Worm (Caenorhabditis elegans) whole organism, young adult: ENCODE data around the gene ZK1127.4.

Experiments
- B0035.1 ChIP-seq: sonication (generic microtip); optimal IDR thresholded peaks from 2 replicates; lab custom pipeline; 2016; ENCODE audit warnings: missing genetic modification characterization, mild to moderate bottlenecking, missing compliant biosample characterization, missing genotype, missing genetic modification reagents
- B0261.1 ChIP-seq: sonication (generic microtip); optimal IDR thresholded peaks from 2 replicates; lab custom pipeline; 2016; ENCODE audit warnings: mild to moderate bottlenecking, missing genetic modification characterization, moderate library complexity, missing compliant biosample characterization
- C06A6.2 ChIP-seq: fragments of 200-800 bp; sonication (Bioruptor generic); conservative IDR thresholded peaks from 2 replicates; pipeline ENCODE4 v1.3.6; 2022; ENCODE audit warnings: missing genetic modification characterization, missing compliant biosample characterization
- D2030.7 ChIP-seq: fragments of 200-800 bp; sonication (Bioruptor generic); IDR thresholded peaks from 2 replicates; pipeline ENCODE4 v1.3.6; 2022; ENCODE audit warnings: missing genetic modification reagents, missing genetic modification characterization, missing compliant biosample characterization
- F33H1.4 ChIP-seq: fragments of 200-800 bp; sonication (Bioruptor generic); IDR thresholded peaks from 2 replicates; pipeline ENCODE4 v1.3.6; 2022; ENCODE audit warnings: missing genetic modification reagents, missing genetic modification characterization, missing compliant biosample characterization
- K12H6.12 ChIP-seq: fragments of 200-800 bp; sonication (Bioruptor generic); optimal IDR thresholded peaks from 2 replicates; lab custom pipeline; 2018; ENCODE audit warnings: mild to moderate bottlenecking, missing genetic modification characterization, missing compliant biosample characterization
- Y53G8AR.9 ChIP-seq: fragments of 200-800 bp; sonication (Bioruptor generic); conservative IDR thresholded peaks from 2 replicates; pipeline ENCODE4 v1.3.6; 2022; ENCODE audit warnings: missing genetic modification reagents, missing genetic modification characterization, missing compliant biosample characterization
- Y56A3A.18 ChIP-seq: fragments of 200-800 bp; sonication (Bioruptor generic); IDR thresholded peaks from 2 replicates; pipeline ENCODE4 v1.3.6; 2022; ENCODE audit warnings: missing genetic modification reagents, missing genetic modification characterization, missing compliant biosample characterization
- ama-1 ChIP-seq, 3 experiments: fragments of 150-350 bp in 1 of 3; sonication (generic microtip) in 2 of 3; optimal IDR thresholded peaks; 2 replicates each; lab custom pipeline; 2014 to 2018; ENCODE audit warnings: missing biosample characterization in 2 of 3, missing genetic modification characterization in 2 of 3, missing genetic modification reagents in 2 of 3
- attf-3 ChIP-seq: fragments of 200-800 bp; sonication (Bioruptor generic); conservative IDR thresholded peaks from 2 replicates; pipeline ENCODE4 v1.3.6; 2022; ENCODE audit warnings: missing genetic modification reagents, missing genetic modification characterization, missing compliant biosample characterization
- attf-5 ChIP-seq: fragments of 200-800 bp; sonication (Bioruptor generic); optimal IDR thresholded peaks from 2 replicates; lab custom pipeline; 2018; ENCODE audit warnings: mild to moderate bottlenecking, missing genetic modification characterization, missing compliant biosample characterization
- attf-6 ChIP-seq: fragments of 200-800 bp; sonication (Bioruptor generic); IDR thresholded peaks from 2 replicates; pipeline ENCODE4 v1.3.6; 2022; ENCODE audit warnings: missing genetic modification reagents, missing genetic modification characterization, missing compliant biosample characterization
- bed-2 ChIP-seq: fragments of 200-800 bp; sonication (Bioruptor generic); IDR thresholded peaks from 2 replicates; pipeline ENCODE4 v1.3.6; 2022; ENCODE audit warnings: missing genetic modification reagents, missing genetic modification characterization, missing compliant biosample characterization
- cebp-1 ChIP-seq, 2 experiments: fragments of 200-800 bp in 1 of 2; sonication (Bioruptor generic) in 1 of 2; sonication (generic microtip) in 1 of 2; IDR thresholded peaks in 1 of 2; optimal IDR thresholded peaks in 1 of 2; 2 replicates each; pipeline versions ENCODE4 v1.3.6 to Lab custom; 2017 to 2022; ENCODE audit warnings: missing compliant biosample characterization in 2 of 2, missing genetic modification characterization in 2 of 2, mild to moderate bottlenecking in 1 of 2, missing genetic modification reagents in 1 of 2, moderate library complexity in 1 of 2
- ceh-58 ChIP-seq: fragments of 200-800 bp; sonication (Bioruptor generic); IDR thresholded peaks from 2 replicates; pipeline ENCODE4 v1.3.6; 2022; ENCODE audit warnings: missing genetic modification characterization, missing compliant biosample characterization
- ceh-91 ChIP-seq: fragments of 200-800 bp; sonication (Bioruptor generic); IDR thresholded peaks from 2 replicates; pipeline ENCODE4 v1.3.6; 2022; ENCODE audit warnings: missing genetic modification reagents, missing genetic modification characterization, missing compliant biosample characterization
- dox-1 ChIP-seq: fragments of 200-800 bp; sonication (Bioruptor generic); IDR thresholded peaks from 2 replicates; pipeline ENCODE4 v1.3.6; 2022; ENCODE audit warnings: missing genetic modification reagents, missing genetic modification characterization, missing compliant biosample characterization
- efl-1 ChIP-seq: fragments of 150-350 bp; optimal IDR thresholded peaks from 2 replicates; lab custom pipeline; 2014; ENCODE audit warnings: missing biosample characterization, missing genetic modification reagents, missing genetic modification characterization
- egl-44 ChIP-seq: fragments of 200-800 bp; sonication (Bioruptor generic); IDR thresholded peaks from 2 replicates; pipeline ENCODE4 v1.3.6; 2022; ENCODE audit warnings: missing genetic modification reagents, missing genetic modification characterization, missing compliant biosample characterization
- him-1 ChIP-seq: sonication (generic microtip); optimal IDR thresholded peaks from 2 replicates; lab custom pipeline; 2016; ENCODE audit warnings: missing genotype, missing genetic modification reagents, missing genetic modification characterization, missing compliant biosample characterization
- hmg-1.2 ChIP-seq: fragments of 200-800 bp; sonication (Bioruptor generic); IDR thresholded peaks from 2 replicates; pipeline ENCODE4 v1.3.6; 2022; ENCODE audit warnings: missing genetic modification reagents, missing genetic modification characterization, missing compliant biosample characterization
- hrde-1 ChIP-seq: sonication (generic microtip); optimal IDR thresholded peaks from 2 replicates; lab custom pipeline; 2016; ENCODE audit warnings: missing genetic modification characterization, mild to moderate bottlenecking, missing compliant biosample characterization, moderate library complexity, missing genotype, missing genetic modification reagents, borderline replicate concordance
- lag-1 ChIP-seq: fragments of 200-800 bp; sonication (Bioruptor generic); IDR thresholded peaks from 2 replicates; pipeline ENCODE4 v1.3.6; 2022; ENCODE audit warnings: missing genetic modification reagents, missing genetic modification characterization, missing compliant biosample characterization
- lin-35 ChIP-seq, 3 experiments: fragments of 150-350 bp in 2 of 3; sonication (generic microtip) in 1 of 3; optimal IDR thresholded peaks; 2 replicates each; lab custom pipeline; 2014 to 2018; ENCODE audit warnings: missing biosample characterization in 3 of 3, missing genetic modification characterization in 3 of 3, missing genetic modification reagents in 3 of 3
- lsl-1 ChIP-seq: fragments of 200-800 bp; sonication (Bioruptor generic); optimal IDR thresholded peaks from 2 replicates; lab custom pipeline; 2018; ENCODE audit warnings: mild to moderate bottlenecking, missing genetic modification characterization, moderate library complexity, missing compliant biosample characterization
- madf-3 ChIP-seq: fragments of 200-800 bp; sonication (Bioruptor generic); IDR thresholded peaks from 2 replicates; pipeline ENCODE4 v1.3.6; 2022; ENCODE audit warnings: missing genetic modification reagents, missing genetic modification characterization, missing compliant biosample characterization
- madf-6 ChIP-seq: fragments of 200-800 bp; sonication (Bioruptor generic); IDR thresholded peaks from 2 replicates; pipeline ENCODE4 v1.3.6; 2022; ENCODE audit warnings: missing genetic modification reagents, missing genetic modification characterization, missing compliant biosample characterization
- madf-8 ChIP-seq: fragments of 200-800 bp; sonication (Bioruptor generic); conservative IDR thresholded peaks from 2 replicates; pipeline ENCODE4 v1.3.6; 2022; ENCODE audit warnings: missing genetic modification reagents, missing genetic modification characterization, missing compliant biosample characterization
- mcd-1 ChIP-seq: fragments of 200-800 bp; sonication (Bioruptor generic); IDR thresholded peaks from 2 replicates; pipeline ENCODE4 v1.3.6; 2022; ENCODE audit warnings: missing genetic modification reagents, missing genetic modification characterization, missing compliant biosample characterization
- nfya-1 ChIP-seq: sonication (generic microtip); optimal IDR thresholded peaks from 2 replicates; lab custom pipeline; 2017; ENCODE audit warnings: antibody characterized with exemption, missing compliant biosample characterization, missing genetic modification characterization, borderline replicate concordance; ENCODE audit not compliant: insufficient read depth
- nhr-179 ChIP-seq: sonication (generic microtip); optimal IDR thresholded peaks from 2 replicates; lab custom pipeline; 2016; ENCODE audit warnings: mild to moderate bottlenecking, missing genetic modification characterization, missing compliant biosample characterization
- rpc-1 ChIP-seq, 2 experiments: fragments of 150-350 bp in 1 of 2; sonication (generic microtip) in 1 of 2; optimal IDR thresholded peaks; 2 replicates each; lab custom pipeline; 2014 to 2018; ENCODE audit warnings: missing biosample characterization in 1 of 2, missing genetic modification characterization in 1 of 2, missing genetic modification reagents in 1 of 2, missing genotype in 1 of 2
- sdz-38 ChIP-seq: sonication (generic microtip); optimal IDR thresholded peaks from 2 replicates; lab custom pipeline; 2016; ENCODE audit warnings: missing genotype, missing genetic modification characterization, missing compliant biosample characterization
- snpc-3.4 ChIP-seq: sonication (generic microtip); optimal IDR thresholded peaks from 2 replicates; lab custom pipeline; 2017; ENCODE audit warnings: missing genetic modification characterization, mild to moderate bottlenecking, missing compliant biosample characterization, antibody characterized with exemption, moderate library complexity, missing genotype, missing genetic modification reagents
- tbp1 ChIP-seq: fragments of 200-800 bp; sonication (Bioruptor generic); optimal IDR thresholded peaks from 2 replicates; lab custom pipeline; 2018; ENCODE audit warnings: mild to moderate bottlenecking, missing genetic modification characterization, missing compliant biosample characterization
- unc-130 ChIP-seq: sonication (generic microtip); optimal IDR thresholded peaks from 2 replicates; lab custom pipeline; 2016; ENCODE audit warnings: missing genetic modification reagents, missing genetic modification characterization, missing compliant biosample characterization
- xnd-1 ChIP-seq: sonication (generic microtip); optimal IDR thresholded peaks from 2 replicates; lab custom pipeline; 2016; ENCODE audit warnings: missing genotype, missing genetic modification reagents, missing genetic modification characterization, missing compliant biosample characterization
- zim-3 ChIP-seq: sonication (generic microtip); optimal IDR thresholded peaks from 2 replicates; lab custom pipeline; 2017; ENCODE audit warnings: mild to moderate bottlenecking, missing genetic modification characterization, moderate library complexity, missing compliant biosample characterization
- ztf-6 ChIP-seq: fragments of 200-800 bp; sonication (Bioruptor generic); IDR thresholded peaks from 2 replicates; pipeline ENCODE4 v1.3.6; 2022; ENCODE audit warnings: missing genetic modification reagents, missing genetic modification characterization, missing compliant biosample characterization

Gene ZK1127.4

ce11 chrII:7095970-7096369 lies 42.2 kb downstream of the ZK1127.4 start (continued):
- TF ChIP-seq B0261.1 (no peak), lin-35 (GFP tag; optimal IDR thresholded peaks at IDR 0.05; lab: Kevin White, UChicago) (no peak)
- TF ChIP-seq, all 124 proteins: peak for 4

ce11 chrII:7098578-7098977 lies 44.8 kb downstream of the ZK1127.4 start, which contains the start of gene mct-5:
TSS of gene mct-5 (minus strand) at chrII:7098593.
- TF ChIP-seq him-1 (tag; lab: Kevin White, UChicago) (peak; percentile 21), mcd-1 (no peak), D2030.7 (GFP tag; lab: Robert Waterston, UW) (0 out of 2 replicates have a peak, but pooled peaks have one; percentile 10), attf-6 (GFP tag; lab: Robert Waterston, UW) (no peak), madf-8 (GFP tag; lab: Robert Waterston, UW) (peak; percentile 98), F33H1.4 (peak; percentile 58), attf-3 (GFP tag; lab: Robert Waterston, UW) (no peak), xnd-1 (tag; lab: Kevin White, UChicago) (peak; percentile 88), efl-1 (GFP tag; lab: Kevin White, UChicago) (peak; percentile 30), snpc-3.4 (tag; lab: Kevin White, UChicago) (peak; percentile 11), madf-6 (GFP tag; lab: Robert Waterston, UW) (peak; percentile 99), ceh-91 (GFP tag; lab: Robert Waterston, UW) (0 out of 2 replicates have a peak, but pooled peaks have one; percentile 8), lsl-1 (peak; percentile 89)

ce11 chrII:7099231-7099630 lies 45.5 kb downstream of the ZK1127.4 start:
- TF ChIP-seq attf-6 (GFP tag; lab: Robert Waterston, UW), result no peak
- no peak; the same call in 1 of the 2 replicates for TF ChIP-seq madf-6 (GFP tag; lab: Robert Waterston, UW)
- TF ChIP-seq ztf-6 (GFP tag; lab: Robert Waterston, UW), result no peak
- no peak for TF ChIP-seq attf-5 (GFP tag; lab: Kevin White, UChicago)
- no peak for TF ChIP-seq ama-1 (optimal IDR thresholded peaks at IDR 0.05; lab: Kevin White, UChicago)
- TF ChIP-seq ama-1 (GFP tag; optimal IDR thresholded peaks at IDR 0.05; lab: Kevin White, UChicago), result no peak
- no peak for TF ChIP-seq rpc-1 (optimal IDR thresholded peaks at IDR 0.05; lab: Kevin White, UChicago)
- no peak for TF ChIP-seq rpc-1 (tag; optimal IDR thresholded peaks at IDR 0.05; lab: Kevin White, UChicago)
- no peak for TF ChIP-seq sdz-38 (tag; lab: Kevin White, UChicago)
- peak; percentile 64; the same call in 1 of the 2 replicates for TF ChIP-seq madf-3 (GFP tag; lab: Robert Waterston, UW)
- TF ChIP-seq Y53G8AR.9 (GFP tag; lab: Robert Waterston, UW), result 0 out of 2 replicates have a peak, but pooled peaks have one; percentile 50
- TF ChIP-seq hmg-1.2 (GFP tag; lab: Robert Waterston, UW), result 0 out of 2 replicates have a peak, but pooled peaks have one; percentile 7
- TF ChIP-seq him-1 (tag; lab: Kevin White, UChicago), result peak; percentile 53

- TF ChIP-seq nfya-1 (tag; lab: Kevin White, UChicago), result no peak
- TF ChIP-seq Y56A3A.18 (GFP tag; lab: Robert Waterston, UW), result peak; percentile 78; the same call in 1 of the 2 replicates
- no peak for TF ChIP-seq egl-44 (GFP tag; lab: Robert Waterston, UW)
- TF ChIP-seq lag-1 (GFP tag; lab: Robert Waterston, UW), result no peak
- no peak for TF ChIP-seq ceh-58 (GFP tag; lab: Robert Waterston, UW)
- no peak for TF ChIP-seq C06A6.2
- TF ChIP-seq tbp1 (GFP tag; lab: Kevin White, UChicago), result no peak
- TF ChIP-seq snpc-3.4 (tag; lab: Kevin White, UChicago), result no peak
- TF ChIP-seq dox-1 (GFP tag; lab: Robert Waterston, UW), result peak; percentile 34; the same call in 1 of the 2 replicates
- TF ChIP-seq B0035.1 (tag; lab: Kevin White, UChicago), result no peak
- TF ChIP-seq zim-3 (tag; lab: Kevin White, UChicago), result peak; percentile 19
- TF ChIP-seq Y53G8AR.9 (GFP tag; lab: Robert Waterston, UW), result peak; percentile 88
- no peak for TF ChIP-seq lsl-1
- no peak for TF ChIP-seq madf-8 (GFP tag; lab: Robert Waterston, UW)
- TF ChIP-seq bed-2 (GFP tag; lab: Robert Waterston, UW), result no peak
- no peak for TF ChIP-seq ceh-91 (GFP tag; lab: Robert Waterston, UW)
- 0 out of 2 replicates have a peak, but pooled peaks have one; percentile 32 for TF ChIP-seq mcd-1
- no peak for TF ChIP-seq lin-35 (GFP tag; optimal IDR thresholded peaks at IDR 0.05; lab: Kevin White, UChicago)
- no peak for TF ChIP-seq K12H6.12 (tag; lab: Kevin White, UChicago)
- no peak for TF ChIP-seq hrde-1 (tag; lab: Kevin White, UChicago)
- TF ChIP-seq hmg-1.2 (GFP tag; lab: Robert Waterston, UW), result peak; percentile 14; the same call in 1 of the 2 replicates
- TF ChIP-seq unc-130, result no peak
- no peak for TF ChIP-seq nhr-179 (tag; lab: Kevin White, UChicago)
- no peak for TF ChIP-seq cebp-1 (GFP tag; IDR thresholded peaks at IDR 0.05; lab: Robert Waterston, UW)
- no peak for TF ChIP-seq cebp-1 (tag; optimal IDR thresholded peaks at IDR 0.05; lab: Kevin White, UChicago)
Measured at ce11 chrII:7100838-7101237, 47.1 kb downstream of the ZK1127.4 start, which contains the start of gene mmaa-1. TSS of gene mmaa-1 (minus strand) at chrII:7101165.
